Worm (Caenorhabditis elegans) whole organism, L2 larva: Measurements from ENCODE around the gene helq-1.

Source experiments
- C34F6.9 ChIP-seq: fragments of 150-350 bp; optimal IDR thresholded peaks from 2 replicates; lab custom pipeline; 2014; ENCODE audit warnings: missing biosample characterization, missing genetic modification characterization
- F13H6.1 ChIP-seq: sonication (generic microtip); optimal IDR thresholded peaks from 2 replicates; lab custom pipeline; 2016; ENCODE audit warnings: missing genetic modification characterization, missing compliant biosample characterization
- R02D3.7 ChIP-seq: fragments of 150-350 bp; optimal IDR thresholded peaks from 2 replicates; lab custom pipeline; 2014; ENCODE audit warnings: missing biosample characterization, missing genetic modification characterization
- Y55F3AM.14 ChIP-seq: fragments of 200-800 bp; sonication (Bioruptor generic); optimal IDR thresholded peaks from 2 replicates; lab custom pipeline; 2018; ENCODE audit warnings: mild to moderate bottlenecking, missing genetic modification characterization, missing compliant biosample characterization
- ZK546.5 ChIP-seq: sonication (generic microtip); optimal IDR thresholded peaks from 2 replicates; lab custom pipeline; 2017; ENCODE audit warnings: missing biosample characterization, missing genetic modification characterization
- alr-1 ChIP-seq: fragments of 150-350 bp; optimal IDR thresholded peaks from 2 replicates; lab custom pipeline; 2014; ENCODE audit warnings: missing biosample characterization, missing genetic modification characterization
- aly-2 ChIP-seq: fragments of 150-350 bp; optimal IDR thresholded peaks from 2 replicates; lab custom pipeline; 2014; ENCODE audit warnings: missing biosample characterization, missing genetic modification characterization
- ama-1 ChIP-seq: fragments of 150-350 bp; optimal IDR thresholded peaks from 2 replicates; lab custom pipeline; 2018; ENCODE audit warnings: inconsistent platforms
- blmp-1 ChIP-seq: sonication (generic microtip); optimal IDR thresholded peaks from 2 replicates; lab custom pipeline; 2017; ENCODE audit warnings: missing genetic modification characterization, mild to moderate bottlenecking, missing compliant biosample characterization, antibody characterized with exemption, moderate library complexity; ENCODE audit not compliant: insufficient read depth
- ceh-16 ChIP-seq: fragments of 150-350 bp; optimal IDR thresholded peaks from 2 replicates; lab custom pipeline; 2014; ENCODE audit warnings: missing biosample characterization, missing genetic modification characterization
- ceh-82 ChIP-seq: fragments of 150-350 bp; optimal IDR thresholded peaks from 2 replicates; lab custom pipeline; 2014; ENCODE audit warnings: missing biosample characterization, missing genetic modification characterization
- crh-2 ChIP-seq: sonication (generic microtip); optimal IDR thresholded peaks from 2 replicates; lab custom pipeline; 2017; ENCODE audit warnings: missing biosample characterization, missing genetic modification characterization
- dmd-4 ChIP-seq: sonication (generic microtip); optimal IDR thresholded peaks from 2 replicates; lab custom pipeline; 2017; ENCODE audit warnings: missing biosample characterization, missing genetic modification characterization
- egl-27 ChIP-seq: sonication (generic microtip); optimal IDR thresholded peaks from 3 replicates; lab custom pipeline; 2017; ENCODE audit warnings: missing biosample characterization, missing genetic modification reagents, missing genetic modification characterization
- elt-1 ChIP-seq: fragments of 150-350 bp; optimal IDR thresholded peaks from 2 replicates; lab custom pipeline; 2014; ENCODE audit warnings: missing biosample characterization, missing genetic modification characterization
- elt-3 ChIP-seq: sonication (generic microtip); optimal IDR thresholded peaks from 2 replicates; lab custom pipeline; 2017; ENCODE audit warnings: missing biosample characterization, missing genetic modification characterization
- fos-1 ChIP-seq: fragments of 150-350 bp; optimal IDR thresholded peaks from 2 replicates; lab custom pipeline; 2014; ENCODE audit warnings: missing biosample characterization, missing genetic modification characterization
- gmeb-1 ChIP-seq: fragments of 150-350 bp; optimal IDR thresholded peaks from 2 replicates; lab custom pipeline; 2014; ENCODE audit warnings: missing biosample characterization, missing genetic modification characterization
- lin-11 ChIP-seq: fragments of 150-350 bp; sonication (generic microtip); optimal IDR thresholded peaks from 2 replicates; lab custom pipeline; 2014; ENCODE audit warnings: missing biosample characterization, missing genetic modification characterization, inconsistent platforms, mixed read lengths
- lin-13 ChIP-seq: fragments of 150-350 bp; optimal IDR thresholded peaks from 2 replicates; lab custom pipeline; 2014; ENCODE audit warnings: missing biosample characterization, missing genetic modification reagents, missing genetic modification characterization
- lin-39 ChIP-seq: fragments of 150-350 bp; optimal IDR thresholded peaks from 2 replicates; lab custom pipeline; 2014; ENCODE audit warnings: missing biosample characterization, missing genetic modification reagents, missing genetic modification characterization
- lsy-2 ChIP-seq, 2 experiments: fragments of 150-350 bp in 1 of 2; sonication (generic microtip) in 1 of 2; optimal IDR thresholded peaks; 2 replicates each; lab custom pipeline; 2014 to 2017; ENCODE audit warnings: missing biosample characterization in 2 of 2, missing genetic modification characterization in 2 of 2
- mab-5 ChIP-seq: fragments of 150-350 bp; optimal IDR thresholded peaks from 2 replicates; lab custom pipeline; 2014; ENCODE audit warnings: missing biosample characterization, missing genetic modification characterization
- mbf-1 ChIP-seq: sonication (generic microtip); optimal IDR thresholded peaks from 2 replicates; lab custom pipeline; 2017; ENCODE audit warnings: missing biosample characterization, missing genetic modification characterization
- mdl-1 ChIP-seq, 2 experiments: fragments of 150-350 bp in 1 of 2; sonication (generic microtip) in 1 of 2; optimal IDR thresholded peaks; 2 replicates each; lab custom pipeline; 2017; ENCODE audit warnings: missing biosample characterization in 2 of 2, missing genetic modification characterization in 2 of 2
- nhr-10 ChIP-seq: sonication (generic microtip); optimal IDR thresholded peaks from 2 replicates; lab custom pipeline; 2017; ENCODE audit warnings: missing biosample characterization, missing genetic modification characterization
- nhr-11 ChIP-seq: fragments of 150-350 bp; optimal IDR thresholded peaks from 2 replicates; lab custom pipeline; 2014; ENCODE audit warnings: missing biosample characterization, missing genetic modification characterization
- nhr-12 ChIP-seq: fragments of 150-350 bp; optimal IDR thresholded peaks from 2 replicates; lab custom pipeline; 2014; ENCODE audit warnings: missing biosample characterization, missing genetic modification characterization
- nhr-129 ChIP-seq: fragments of 150-350 bp; optimal IDR thresholded peaks from 2 replicates; lab custom pipeline; 2014; ENCODE audit warnings: missing biosample characterization, missing genetic modification characterization
- nhr-21 ChIP-seq: fragments of 150-350 bp; optimal IDR thresholded peaks from 2 replicates; lab custom pipeline; 2014; ENCODE audit warnings: missing biosample characterization, missing genetic modification characterization
- nhr-23 ChIP-seq: fragments of 150-350 bp; optimal IDR thresholded peaks from 2 replicates; lab custom pipeline; 2014; ENCODE audit warnings: missing biosample characterization, missing genetic modification reagents, missing genetic modification characterization
- nhr-237 ChIP-seq: fragments of 150-350 bp; optimal IDR thresholded peaks from 2 replicates; lab custom pipeline; 2014; ENCODE audit warnings: missing biosample characterization, missing genetic modification characterization
- nhr-25 ChIP-seq: fragments of 150-350 bp; sonication (generic microtip); optimal IDR thresholded peaks from 3 replicates; lab custom pipeline; 2014; ENCODE audit warnings: missing biosample characterization, missing genetic modification characterization
- nhr-6 ChIP-seq: fragments of 150-350 bp; optimal IDR thresholded peaks from 2 replicates; lab custom pipeline; 2014; ENCODE audit warnings: missing biosample characterization, missing genetic modification characterization
- nhr-77 ChIP-seq: fragments of 150-350 bp; optimal IDR thresholded peaks from 2 replicates; lab custom pipeline; 2014; ENCODE audit warnings: missing biosample characterization, missing genetic modification characterization
- peb-1 ChIP-seq: fragments of 150-350 bp; optimal IDR thresholded peaks from 2 replicates; lab custom pipeline; 2014; ENCODE audit warnings: missing biosample characterization, missing genetic modification characterization
- sem-4 ChIP-seq: fragments of 150-350 bp; optimal IDR thresholded peaks from 2 replicates; lab custom pipeline; 2014; ENCODE audit warnings: missing biosample characterization, missing genetic modification reagents, missing genetic modification characterization
- skn-1 ChIP-seq: sonication (generic microtip); optimal IDR thresholded peaks from 2 replicates; lab custom pipeline; 2017; ENCODE audit warnings: missing biosample characterization, missing genetic modification characterization
- sma-3 ChIP-seq: sonication (generic microtip); optimal IDR thresholded peaks from 2 replicates; lab custom pipeline; 2016; ENCODE audit warnings: missing genetic modification reagents, missing genetic modification characterization, missing compliant biosample characterization
- sma-9 ChIP-seq, 2 experiments: fragments of 150-350 bp in 1 of 2; sonication (generic microtip) in 1 of 2; optimal IDR thresholded peaks; 2 replicates each; lab custom pipeline; 2014 to 2016; ENCODE audit warnings: missing genetic modification characterization in 2 of 2, mild to moderate bottlenecking in 1 of 2, missing biosample characterization in 1 of 2, missing compliant biosample characterization in 1 of 2, missing genetic modification reagents in 1 of 2, moderate library complexity in 1 of 2
- snpc-4 ChIP-seq: fragments of 150-350 bp; optimal IDR thresholded peaks from 2 replicates; lab custom pipeline; 2014; ENCODE audit warnings: missing biosample characterization, missing genetic modification characterization
- unc-39 ChIP-seq: fragments of 150-350 bp; optimal IDR thresholded peaks from 2 replicates; lab custom pipeline; 2014; ENCODE audit warnings: missing biosample characterization, missing genetic modification characterization
- unc-55 ChIP-seq: fragments of 150-350 bp; sonication (generic microtip); optimal IDR thresholded peaks from 3 replicates; lab custom pipeline; 2014; ENCODE audit warnings: missing biosample characterization, missing genetic modification reagents, missing genetic modification characterization
- unc-62 ChIP-seq: fragments of 150-350 bp; optimal IDR thresholded peaks from 2 replicates; lab custom pipeline; 2014; ENCODE audit warnings: missing biosample characterization, missing genetic modification reagents, missing genetic modification characterization
- zag-1 ChIP-seq: fragments of 150-350 bp; optimal IDR thresholded peaks from 2 replicates; lab custom pipeline; 2014; ENCODE audit warnings: missing biosample characterization, missing genetic modification characterization
- ztf-1 ChIP-seq: fragments of 200-800 bp; sonication (Bioruptor generic); conservative IDR thresholded peaks from 2 replicates; pipeline ENCODE4 v1.3.6; 2022; ENCODE audit warnings: missing genetic modification characterization, missing compliant biosample characterization
- ztf-11 ChIP-seq: sonication (generic microtip); optimal IDR thresholded peaks from 2 replicates; lab custom pipeline; 2017; ENCODE audit warnings: missing biosample characterization, missing genetic modification characterization
- ztf-4 ChIP-seq: fragments of 150-350 bp; optimal IDR thresholded peaks from 2 replicates; lab custom pipeline; 2014; ENCODE audit warnings: missing biosample characterization, missing genetic modification characterization

helq-1 gene

ce11 chrIII:623754-624153 is 36.8 kb upstream of the helq-1 start:
- peak; percentile 65 for TF ChIP-seq snpc-4 (tag; lab: Kevin White, UChicago)
- TF ChIP-seq nhr-23 (tag; lab: Kevin White, UChicago) = no peak
- TF ChIP-seq lin-39 (tag; lab: Kevin White, UChicago) = no peak
- peak; percentile 51 for TF ChIP-seq sem-4 (tag; lab: Kevin White, UChicago)
- peak; percentile 84 for TF ChIP-seq nhr-21 (tag; lab: Kevin White, UChicago)
- peak; percentile 92 for TF ChIP-seq crh-2 (tag; lab: Kevin White, UChicago)
- no peak for TF ChIP-seq aly-2 (tag; lab: Kevin White, UChicago)
- TF ChIP-seq peb-1 (tag; lab: Kevin White, UChicago) = peak; percentile 94
- no peak for TF ChIP-seq elt-1 (tag; lab: Kevin White, UChicago)
- TF ChIP-seq Y55F3AM.14 = peak; percentile 59
- TF ChIP-seq sma-9 (GFP tag; optimal IDR thresholded peaks at IDR 0.05; lab: Kevin White, UChicago) = peak; percentile 92
- TF ChIP-seq sma-9 (tag; optimal IDR thresholded peaks at IDR 0.05; lab: Kevin White, UChicago) = no peak
- TF ChIP-seq ztf-1 (GFP tag; lab: Robert Waterston, UW) = no peak
- peak; percentile 95 for TF ChIP-seq C34F6.9 (tag; lab: Kevin White, UChicago)
- TF ChIP-seq mbf-1 (tag; lab: Kevin White, UChicago) = no peak
- TF ChIP-seq ceh-82 (tag; lab: Kevin White, UChicago) = no peak
- TF ChIP-seq lsy-2 (tag; optimal IDR thresholded peaks at IDR 0.05; lab: Kevin White, UChicago) = peak in 1 of 2 experiments; percentile 86
- TF ChIP-seq nhr-237 (tag; lab: Kevin White, UChicago) = no peak
- no peak for TF ChIP-seq nhr-10 (tag; lab: Kevin White, UChicago)
- TF ChIP-seq nhr-11 (tag; lab: Kevin White, UChicago) = no peak
- peak; percentile 60 for TF ChIP-seq ztf-4 (tag; lab: Kevin White, UChicago)
- TF ChIP-seq unc-55 (GFP tag; lab: Kevin White, UChicago) = peak; percentile 88
- TF ChIP-seq skn-1 = no peak
- TF ChIP-seq elt-3 (tag; lab: Kevin White, UChicago) = no peak
- peak; percentile 22 for TF ChIP-seq ama-1 (lab: Kevin White, UChicago)
- no peak for TF ChIP-seq unc-39 (tag; lab: Kevin White, UChicago)
- TF ChIP-seq mdl-1 (tag; optimal IDR thresholded peaks at IDR 0.05; lab: Kevin White, UChicago) = peak; percentile 40 to 84
- TF ChIP-seq nhr-12 = no peak
- no peak for TF ChIP-seq ZK546.5 (tag; lab: Kevin White, UChicago)
- TF ChIP-seq nhr-129 (tag; lab: Kevin White, UChicago) = peak; percentile 92
- TF ChIP-seq alr-1 (tag; lab: Kevin White, UChicago) = peak; percentile 65
- no peak for TF ChIP-seq R02D3.7
- no peak for TF ChIP-seq unc-62 (GFP tag; lab: Kevin White, UChicago)
- TF ChIP-seq nhr-77 (tag; lab: Kevin White, UChicago) = no peak
- TF ChIP-seq mab-5 (tag; lab: Kevin White, UChicago) = peak; percentile 69
- peak; percentile 85 for TF ChIP-seq lin-11 (tag; lab: Kevin White, UChicago)
- no peak for TF ChIP-seq ceh-16
- TF ChIP-seq egl-27 = peak; percentile 67
- peak; percentile 24 for TF ChIP-seq blmp-1 (tag; lab: Kevin White, UChicago)
- TF ChIP-seq fos-1 = peak; percentile 99
- peak; percentile 83 for TF ChIP-seq sma-3 (GFP tag; lab: Kevin White, UChicago)
- TF ChIP-seq ztf-11 (tag; lab: Kevin White, UChicago) = no peak
- peak; percentile 86 for TF ChIP-seq zag-1 (tag; lab: Kevin White, UChicago)
- peak; percentile 73 for TF ChIP-seq gmeb-1
- TF ChIP-seq nhr-6 = peak; percentile 30
- peak; percentile 95 for TF ChIP-seq F13H6.1
- no peak for TF ChIP-seq dmd-4 (tag; lab: Kevin White, UChicago)
- peak; percentile 77 for TF ChIP-seq nhr-25 (tag; lab: Kevin White, UChicago)
- peak; percentile 77 for TF ChIP-seq lin-13 (GFP tag; lab: Kevin White, UChicago)
